Fruit fly (Drosophila melanogaster) whole organism, adult: ENCODE measurements around the gene CG13685.

Experiments
- CG11617 ChIP-seq: fragments of 200-800 bp; sonication (Bioruptor generic); optimal IDR thresholded peaks from 2 replicates; lab custom pipeline; 2017; ENCODE audit warnings: mild to moderate bottlenecking, missing biosample characterization, missing genetic modification reagents, missing genetic modification characterization
- CG12768 ChIP-seq: fragments of 200-800 bp; sonication (Bioruptor generic); optimal IDR thresholded peaks from 2 replicates; lab custom pipeline; 2017; ENCODE audit warnings: missing biosample characterization, missing genetic modification characterization, mild to moderate bottlenecking, moderate library complexity, missing genetic modification reagents
- CG14711 ChIP-seq: fragments of 200-800 bp; sonication (Bioruptor generic); optimal IDR thresholded peaks from 2 replicates; lab custom pipeline; 2018; ENCODE audit warnings: missing biosample characterization, mild to moderate bottlenecking, missing genetic modification characterization, moderate library complexity
- CG1620 ChIP-seq: fragments of 200-800 bp; sonication (Bioruptor generic); optimal IDR thresholded peaks from 2 replicates; lab custom pipeline; 2016; ENCODE audit warnings: missing biosample characterization, missing genetic modification characterization
- CG33017 ChIP-seq: fragments of 200-800 bp; sonication (Bioruptor generic); optimal IDR thresholded peaks from 2 replicates; lab custom pipeline; 2018; ENCODE audit warnings: missing biosample characterization, mild to moderate bottlenecking, missing genetic modification characterization, moderate library complexity
- CG5204 ChIP-seq: fragments of 200-800 bp; sonication (Bioruptor generic); optimal IDR thresholded peaks from 2 replicates; lab custom pipeline; 2016; ENCODE audit warnings: missing biosample characterization, missing genetic modification characterization
- CG7045 ChIP-seq: fragments of 200-800 bp; sonication (Bioruptor generic); optimal IDR thresholded peaks from 2 replicates; lab custom pipeline; 2017; ENCODE audit warnings: missing biosample characterization, mild to moderate bottlenecking, missing genetic modification characterization
- CG7101 ChIP-seq: fragments of 200-800 bp; sonication (Bioruptor generic); optimal IDR thresholded peaks from 2 replicates; lab custom pipeline; 2018; ENCODE audit warnings: missing biosample characterization, mild to moderate bottlenecking, missing genetic modification characterization, moderate library complexity
- Clk ChIP-seq: fragments of 200-800 bp; sonication (Bioruptor generic); optimal IDR thresholded peaks from 2 replicates; lab custom pipeline; 2017; ENCODE audit warnings: missing biosample characterization, missing genetic modification characterization
- Crg-1 ChIP-seq: fragments of 200-800 bp; sonication (Bioruptor generic); optimal IDR thresholded peaks from 2 replicates; lab custom pipeline; 2016; ENCODE audit warnings: missing biosample characterization, missing genetic modification characterization
- Hr96 ChIP-seq: fragments of 200-800 bp; sonication (Bioruptor generic); optimal IDR thresholded peaks from 2 replicates; lab custom pipeline; 2016; ENCODE audit warnings: missing biosample characterization, missing genetic modification characterization
- Mnt ChIP-seq: fragments of 200-800 bp; sonication (Bioruptor generic); optimal IDR thresholded peaks from 2 replicates; lab custom pipeline; 2016; ENCODE audit warnings: missing biosample characterization, mild to moderate bottlenecking, missing genetic modification characterization
- bab1 ChIP-seq: fragments of 200-800 bp; sonication (Bioruptor generic); optimal IDR thresholded peaks from 3 replicates; lab custom pipeline; 2019; ENCODE audit warnings: missing biosample characterization, mild to moderate bottlenecking, missing genetic modification characterization, moderate library complexity
- cic ChIP-seq: fragments of 200-800 bp; sonication (Bioruptor generic); optimal IDR thresholded peaks from 2 replicates; lab custom pipeline; 2017; ENCODE audit warnings: missing biosample characterization, mild to moderate bottlenecking, missing genetic modification characterization, moderate library complexity
- cnc ChIP-seq, 2 experiments: fragments of >200 bp; optimal IDR thresholded peaks; 2 replicates each; lab custom pipeline; 2017
- kay ChIP-seq: fragments of 200-800 bp; sonication (Bioruptor generic); peaks from one replicate; lab custom pipeline; 2016; ENCODE audit warnings: missing biosample characterization, missing genetic modification characterization, borderline replicate concordance
- ovo ChIP-seq: fragments of 200-800 bp; sonication (Bioruptor generic); optimal IDR thresholded peaks from 2 replicates; lab custom pipeline; 2016; ENCODE audit warnings: missing biosample characterization, missing genetic modification characterization
- pad ChIP-seq: fragments of 200-800 bp; sonication (Bioruptor generic); optimal IDR thresholded peaks from 3 replicates; lab custom pipeline; 2017; ENCODE audit warnings: missing biosample characterization, missing genetic modification characterization, mild to moderate bottlenecking, moderate library complexity, missing genetic modification reagents
- tj ChIP-seq: fragments of 200-800 bp; sonication (Bioruptor generic); optimal IDR thresholded peaks from 3 replicates; lab custom pipeline; 2017; ENCODE audit warnings: missing biosample characterization, mild to moderate bottlenecking, missing genetic modification characterization, moderate library complexity
- toe ChIP-seq: fragments of 200-800 bp; sonication (Bioruptor generic); optimal IDR thresholded peaks from 2 replicates; lab custom pipeline; 2016; ENCODE audit warnings: missing biosample characterization, missing genetic modification characterization

Gene CG13685

dm6 chr3L:7783383-7783782 lies 36.2 kb downstream of the CG13685 start:
- TF ChIP-seq pad (GFP tag; lab: Kevin White, UChicago) (no peak), CG12768 (GFP tag; lab: Kevin White, UChicago) (no peak), CG11617 (GFP tag; lab: Kevin White, UChicago) (peak; percentile 28), cic (GFP tag; lab: Kevin White, UChicago) (no peak), ovo (GFP tag; lab: Kevin White, UChicago) (no peak), tj (peak; percentile 36), CG7101 (peak; percentile 73), bab1 (GFP tag; lab: Kevin White, UChicago) (peak; percentile 83), toe (no peak), CG14711 (tag; lab: Kevin White, UChicago) (peak; percentile 66), kay (GFP tag; lab: Kevin White, UChicago) (no peak), CG7045 (GFP tag; lab: Kevin White, UChicago) (peak; percentile 31), Mnt (GFP tag; lab: Kevin White, UChicago) (no peak), Hr96 (no peak), CG1620 (GFP tag; lab: Kevin White, UChicago) (peak; percentile 47), CG33017 (peak; percentile 47), Clk (GFP tag; lab: Kevin White, UChicago) (no peak), cnc (optimal IDR thresholded peaks at IDR 0.05; lab: Kevin White, UChicago) (no peak), CG5204 (GFP tag; lab: Kevin White, UChicago) (peak; percentile 37), Crg-1 (GFP tag; lab: Kevin White, UChicago) (no peak)

DNA sequence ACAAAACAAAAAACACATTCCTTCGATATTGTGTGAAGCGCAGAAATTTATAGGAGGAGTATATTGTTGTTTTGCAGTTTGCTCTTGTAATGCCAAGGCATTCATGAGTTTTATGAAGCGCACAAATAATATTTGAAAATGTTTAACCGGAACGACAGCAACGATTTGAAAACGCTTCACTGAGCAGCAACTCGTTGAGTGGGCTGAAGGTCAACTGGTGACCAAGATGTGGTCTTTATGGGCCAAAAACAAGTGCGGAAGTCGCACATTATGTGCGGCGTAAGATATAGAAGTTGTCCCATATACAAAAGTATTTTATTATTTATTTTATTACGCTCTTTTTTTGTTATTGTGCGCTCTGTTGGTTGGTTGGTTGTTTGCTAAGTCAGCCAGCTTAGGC lies 39.1 kb downstream of the CG13685 start:
- no peak for TF ChIP-seq Hr96
- TF ChIP-seq CG5204 (GFP tag; lab: Kevin White, UChicago) = no peak
- TF ChIP-seq tj = no peak
- TF ChIP-seq Clk (GFP tag; lab: Kevin White, UChicago) = no peak
- no peak for TF ChIP-seq pad (GFP tag; lab: Kevin White, UChicago)
- no peak for TF ChIP-seq cic (GFP tag; lab: Kevin White, UChicago)
- no peak for TF ChIP-seq CG7045 (GFP tag; lab: Kevin White, UChicago)
- no peak for TF ChIP-seq CG12768 (GFP tag; lab: Kevin White, UChicago)
- no peak for TF ChIP-seq cnc (optimal IDR thresholded peaks at IDR 0.05; lab: Kevin White, UChicago)

dm6 chr3L:7786989-7787388 lies 39.8 kb downstream of the CG13685 start:
- TF ChIP-seq Crg-1 (GFP tag; lab: Kevin White, UChicago) (no peak), CG1620 (GFP tag; lab: Kevin White, UChicago) (no peak), Hr96 (no peak), kay (GFP tag; lab: Kevin White, UChicago) (no peak), Mnt (GFP tag; lab: Kevin White, UChicago) (no peak), Clk (GFP tag; lab: Kevin White, UChicago) (no peak), cic (GFP tag; lab: Kevin White, UChicago) (no peak), CG14711 (tag; lab: Kevin White, UChicago) (no peak), bab1 (GFP tag; lab: Kevin White, UChicago) (no peak), cnc (optimal IDR thresholded peaks at IDR 0.05; lab: Kevin White, UChicago) (no peak)

DNA sequence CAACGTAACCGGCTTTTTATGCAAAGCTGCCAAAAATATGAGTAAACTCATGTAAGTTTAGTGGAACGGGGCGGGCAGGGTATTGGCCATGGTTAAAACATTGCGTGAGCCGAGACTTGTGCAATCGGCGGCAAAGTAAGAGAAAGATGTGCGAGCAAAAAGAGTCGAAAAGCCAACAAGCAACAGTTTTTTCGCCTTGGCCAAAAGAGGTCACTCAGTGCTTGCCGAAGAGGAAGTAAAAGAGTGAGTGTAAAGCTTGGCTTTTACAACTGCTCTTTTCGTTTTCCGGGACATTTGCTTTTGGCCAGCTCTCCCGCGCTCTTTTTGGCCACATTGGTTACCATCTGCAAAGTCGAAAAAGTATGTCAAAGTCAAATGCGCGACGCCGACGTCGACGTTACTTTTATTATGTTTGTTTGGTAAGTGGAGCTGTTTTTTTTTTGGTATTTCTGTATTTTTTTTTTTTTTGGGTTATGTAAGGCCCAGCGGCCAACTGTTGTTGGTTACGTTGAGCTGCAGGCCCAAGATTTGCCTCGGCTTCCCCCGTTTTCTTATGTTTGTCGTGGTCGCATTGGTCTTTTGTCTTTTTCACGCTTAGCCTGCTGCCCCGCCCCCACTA lies 40.8 kb downstream of the CG13685 start:
- peak; percentile 55 for TF ChIP-seq tj
- no peak for TF ChIP-seq Clk (GFP tag; lab: Kevin White, UChicago)

DNA sequence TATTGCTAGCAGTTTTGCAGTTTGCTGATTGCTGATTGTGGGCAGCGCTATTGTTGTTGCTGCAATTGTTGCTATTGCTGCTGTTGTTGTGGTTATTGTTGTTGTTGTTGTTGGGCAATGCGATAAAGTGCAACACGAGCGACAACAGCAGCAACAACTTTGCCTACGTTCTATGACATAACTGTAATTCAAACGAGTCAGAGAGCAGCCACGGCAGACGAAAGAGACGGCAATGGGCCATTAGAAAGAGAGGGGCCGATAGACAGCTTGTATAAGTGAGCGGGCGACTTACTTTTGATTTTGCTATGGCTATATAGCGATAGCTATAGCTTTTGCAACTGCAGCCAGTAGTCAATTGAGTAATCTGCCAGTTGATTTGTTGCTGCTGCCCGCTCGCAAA lies 43.1 kb downstream of the CG13685 start:
- TF ChIP-seq CG7101 (peak; percentile 9), toe (no peak), cic (GFP tag; lab: Kevin White, UChicago) (peak; percentile 77), pad (GFP tag; lab: Kevin White, UChicago) (peak; percentile 27), bab1 (GFP tag; lab: Kevin White, UChicago) (no peak), CG12768 (GFP tag; lab: Kevin White, UChicago) (peak; percentile 82), CG11617 (GFP tag; lab: Kevin White, UChicago) (no peak), Clk (GFP tag; lab: Kevin White, UChicago) (no peak)

DNA sequence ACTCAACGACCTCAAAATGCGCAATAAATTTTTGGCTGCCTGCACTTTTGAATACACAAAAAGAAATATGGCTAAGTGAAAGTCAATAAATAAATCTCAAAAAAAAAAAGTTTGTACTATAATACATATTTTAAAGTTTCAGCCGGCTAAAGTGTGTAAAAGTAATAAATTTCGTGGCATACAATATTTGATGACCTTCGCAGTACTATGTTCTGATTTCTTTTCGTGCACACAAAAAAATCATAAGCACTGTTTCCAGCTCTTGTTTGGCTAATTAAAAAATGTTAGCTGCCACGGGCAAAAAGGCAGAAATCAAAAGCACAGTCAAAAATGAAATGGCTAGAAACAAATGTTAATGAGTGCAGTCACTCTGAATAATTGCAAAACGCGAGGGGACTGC lies 45.1 kb downstream of the CG13685 start:
- TF ChIP-seq kay (GFP tag; lab: Kevin White, UChicago) = peak; percentile 23
- TF ChIP-seq CG7045 (GFP tag; lab: Kevin White, UChicago) = no peak
- no peak for TF ChIP-seq Crg-1 (GFP tag; lab: Kevin White, UChicago)
- peak; percentile 69 for TF ChIP-seq tj
- peak; percentile 44 for TF ChIP-seq CG14711 (tag; lab: Kevin White, UChicago)

DNA sequence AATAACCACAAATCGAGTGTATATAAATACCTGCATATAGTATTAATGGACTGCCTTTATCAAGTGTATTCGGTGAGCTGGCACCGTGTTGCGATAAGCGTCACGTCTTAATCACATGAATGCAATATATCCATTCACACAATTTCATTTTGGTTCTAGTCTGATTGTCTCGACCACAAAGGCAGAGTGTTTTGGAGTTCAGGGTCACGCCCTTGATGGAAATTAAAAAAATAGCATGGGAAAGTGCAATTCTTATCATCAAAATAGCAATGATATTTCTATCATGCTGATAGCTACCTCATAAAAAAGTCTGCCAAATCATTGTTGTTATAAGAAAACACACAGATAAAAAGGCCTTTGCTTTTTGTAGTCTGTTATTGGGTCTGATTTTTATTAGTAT lies 45.6 kb downstream of the CG13685 start:
- TF ChIP-seq Hr96 (no peak), kay (GFP tag; lab: Kevin White, UChicago) (peak; percentile 56), cic (GFP tag; lab: Kevin White, UChicago) (peak; percentile 77), Crg-1 (GFP tag; lab: Kevin White, UChicago) (no peak)
